Worm (Caenorhabditis elegans) whole organism, L4 larva: ENCODE data around the gene T01C8.2.

Source experiments
- F10B5.3 ChIP-seq: sonication (generic microtip); optimal IDR thresholded peaks from 2 replicates; lab custom pipeline; 2016; ENCODE audit warnings: mild to moderate bottlenecking, missing genetic modification characterization, missing compliant biosample characterization
- F44E2.7 ChIP-seq: fragments of 200-800 bp; sonication (Bioruptor generic); IDR thresholded peaks from 2 replicates; pipeline ENCODE4 v2.1.2; 2022; ENCODE audit warnings: missing genetic modification characterization, missing compliant biosample characterization
- T20F7.1 ChIP-seq: fragments of 200-800 bp; sonication (Bioruptor generic); optimal IDR thresholded peaks from 2 replicates; lab custom pipeline; 2018; ENCODE audit warnings: mild to moderate bottlenecking, missing genetic modification characterization, missing compliant biosample characterization
- Y48G9A.11 ChIP-seq: fragments of 200-800 bp; sonication (Bioruptor generic); IDR thresholded peaks from 2 replicates; pipeline ENCODE4 v1.3.6; 2022; ENCODE audit warnings: missing genetic modification reagents, missing genetic modification characterization, missing compliant biosample characterization
- aha-1 ChIP-seq: fragments of 150-350 bp; peaks from one replicate; lab custom pipeline; 2014; ENCODE audit warnings: missing biosample characterization, missing genetic modification characterization
- ama-1 ChIP-seq: fragments of 150-350 bp; optimal IDR thresholded peaks from 2 replicates; lab custom pipeline; 2014; ENCODE audit warnings: inconsistent platforms, mixed read lengths
- ceh-82 ChIP-seq: sonication (generic microtip); optimal IDR thresholded peaks from 2 replicates; lab custom pipeline; 2017; ENCODE audit warnings: missing biosample characterization, missing genetic modification characterization
- daf-16 ChIP-seq, 3 experiments: sonication (generic microtip); optimal IDR thresholded peaks; 2 replicates each; lab custom pipeline; 2016 to 2017; ENCODE audit warnings: missing genetic modification characterization in 3 of 3, missing genetic modification reagents in 3 of 3, mild to moderate bottlenecking in 2 of 3, missing compliant biosample characterization in 2 of 3, missing biosample characterization in 1 of 3, moderate library complexity in 1 of 3
- dmd-6 ChIP-seq: fragments of 200-800 bp; sonication (Bioruptor generic); IDR thresholded peaks from 2 replicates; pipeline ENCODE4 v1.3.6; 2022; ENCODE audit warnings: missing genetic modification reagents, missing genetic modification characterization, missing compliant biosample characterization
- dpl-1 ChIP-seq: fragments of 150-350 bp; optimal IDR thresholded peaks from 2 replicates; lab custom pipeline; 2014; ENCODE audit warnings: missing biosample characterization, missing genetic modification reagents, missing genetic modification characterization
- dve-1 ChIP-seq: sonication (generic microtip); optimal IDR thresholded peaks from 2 replicates; lab custom pipeline; 2017; ENCODE audit warnings: antibody characterized with exemption, mild to moderate bottlenecking, missing genetic modification characterization, missing compliant biosample characterization; ENCODE audit not compliant: insufficient read depth
- hlh-11 ChIP-seq: fragments of 200-800 bp; sonication (Bioruptor generic); optimal IDR thresholded peaks from 2 replicates; lab custom pipeline; 2018; ENCODE audit warnings: mild to moderate bottlenecking, missing genetic modification characterization, missing compliant biosample characterization
- hlh-30 ChIP-seq: sonication (generic microtip); optimal IDR thresholded peaks from 2 replicates; lab custom pipeline; 2017; ENCODE audit warnings: antibody characterized with exemption, mild to moderate bottlenecking, missing genetic modification characterization, missing compliant biosample characterization; ENCODE audit not compliant: insufficient read depth
- hmg-1.1 ChIP-seq: fragments of 200-800 bp; sonication (Bioruptor generic); IDR thresholded peaks from 2 replicates; pipeline ENCODE4 v1.3.6; 2022; ENCODE audit warnings: missing genetic modification reagents, missing genetic modification characterization, missing compliant biosample characterization
- lin-15B ChIP-seq: fragments of 150-350 bp; sonication (generic microtip); optimal IDR thresholded peaks from 3 replicates; lab custom pipeline; 2014; ENCODE audit warnings: missing biosample characterization, missing genetic modification characterization
- lin-38 ChIP-seq: fragments of 200-800 bp; sonication (Bioruptor generic); IDR thresholded peaks from 2 replicates; pipeline ENCODE4 v1.3.6; 2022; ENCODE audit warnings: missing genetic modification reagents, missing genetic modification characterization, missing compliant biosample characterization
- lsy-2 ChIP-seq, 2 experiments: fragments of 150-350 bp in 1 of 2; sonication (generic microtip) in 1 of 2; optimal IDR thresholded peaks; 2 replicates each; lab custom pipeline; 2014 to 2017; ENCODE audit warnings: missing biosample characterization in 2 of 2, missing genetic modification characterization in 2 of 2
- mdl-1 ChIP-seq, 2 experiments: fragments of 150-350 bp in 1 of 2; sonication (generic microtip) in 1 of 2; optimal IDR thresholded peaks; 2 replicates each; lab custom pipeline; 2014 to 2017; ENCODE audit warnings: missing biosample characterization in 2 of 2, missing genetic modification characterization in 2 of 2
- mep-1 ChIP-seq: fragments of 150-350 bp; sonication (generic microtip); optimal IDR thresholded peaks from 3 replicates; lab custom pipeline; 2014; ENCODE audit warnings: missing biosample characterization, missing genetic modification characterization
- mes-2 ChIP-seq: sonication (generic microtip); optimal IDR thresholded peaks from 2 replicates; lab custom pipeline; 2016; ENCODE audit warnings: missing genotype, mild to moderate bottlenecking, missing genetic modification characterization, missing compliant biosample characterization; ENCODE audit not compliant: poor library complexity, severe bottlenecking
- mxl-2 ChIP-seq: fragments of 200-800 bp; sonication (Bioruptor generic); conservative IDR thresholded peaks from 2 replicates; pipeline ENCODE4 v1.3.6; 2022; ENCODE audit warnings: missing genetic modification reagents, missing genetic modification characterization, missing compliant biosample characterization
- nhr-102 ChIP-seq: sonication (generic microtip); optimal IDR thresholded peaks from 2 replicates; lab custom pipeline; 2016; ENCODE audit warnings: mild to moderate bottlenecking, missing genetic modification characterization, moderate library complexity, missing compliant biosample characterization
- nhr-6 ChIP-seq: fragments of 150-350 bp; optimal IDR thresholded peaks from 2 replicates; lab custom pipeline; 2014; ENCODE audit warnings: missing biosample characterization, missing genetic modification characterization
- nhr-76 ChIP-seq: fragments of 150-350 bp; optimal IDR thresholded peaks from 2 replicates; lab custom pipeline; 2014; ENCODE audit warnings: missing biosample characterization, missing genetic modification characterization
- pha-4 ChIP-seq, 2 experiments: fragments of 150-350 bp in 1 of 2; fragments of 200-800 bp in 1 of 2; sonication (Bioruptor generic) in 1 of 2; IDR thresholded peaks in 1 of 2; optimal IDR thresholded peaks in 1 of 2; 2 replicates each; pipeline versions ENCODE4 v1.3.6 to Lab custom; 2014 to 2022; ENCODE audit warnings: missing genetic modification characterization in 2 of 2, missing genetic modification reagents in 2 of 2, missing biosample characterization in 1 of 2, missing compliant biosample characterization in 1 of 2
- php-3 ChIP-seq: fragments of 200-800 bp; sonication (Bioruptor generic); IDR thresholded peaks from 2 replicates; pipeline ENCODE4 v1.3.6; 2022; ENCODE audit warnings: missing genetic modification reagents, missing genetic modification characterization, missing compliant biosample characterization
- rbr-2 ChIP-seq: sonication (generic microtip); optimal IDR thresholded peaks from 2 replicates; lab custom pipeline; 2016; ENCODE audit warnings: missing genotype, missing genetic modification characterization, missing compliant biosample characterization
- saeg-2 ChIP-seq: fragments of 200-800 bp; sonication (Bioruptor generic); IDR thresholded peaks from 2 replicates; pipeline ENCODE4 v1.3.6; 2022; ENCODE audit warnings: missing genetic modification reagents, missing genetic modification characterization, missing compliant biosample characterization
- snpc-1.2 ChIP-seq: fragments of 200-800 bp; sonication (Bioruptor generic); IDR thresholded peaks from 2 replicates; pipeline ENCODE4 v1.3.6; 2022; ENCODE audit warnings: missing genetic modification reagents, missing genetic modification characterization, missing compliant biosample characterization
- snpc-4 ChIP-seq: fragments of 150-350 bp; optimal IDR thresholded peaks from 2 replicates; lab custom pipeline; 2014; ENCODE audit warnings: missing biosample characterization, missing genetic modification characterization
- tag-97 ChIP-seq: fragments of 200-800 bp; sonication (Bioruptor generic); IDR thresholded peaks from 2 replicates; pipeline ENCODE4 v1.3.6; 2022; ENCODE audit warnings: missing genetic modification characterization, missing compliant biosample characterization
- tra-1 ChIP-seq: fragments of 200-800 bp; sonication (Bioruptor generic); IDR thresholded peaks from 2 replicates; pipeline ENCODE4 v1.3.6; 2022; ENCODE audit warnings: missing genetic modification reagents, missing genetic modification characterization, missing compliant biosample characterization
- unc-39 ChIP-seq: sonication (generic microtip); optimal IDR thresholded peaks from 2 replicates; lab custom pipeline; 2017; ENCODE audit warnings: missing biosample characterization, missing genetic modification characterization
- zip-2 ChIP-seq: fragments of 150-350 bp; optimal IDR thresholded peaks from 2 replicates; lab custom pipeline; 2014; ENCODE audit warnings: missing biosample characterization, missing genetic modification characterization
- ztf-7 ChIP-seq: fragments of 150-350 bp; optimal IDR thresholded peaks from 2 replicates; lab custom pipeline; 2014; ENCODE audit warnings: missing biosample characterization, missing genetic modification characterization

Gene T01C8.2

DNA sequence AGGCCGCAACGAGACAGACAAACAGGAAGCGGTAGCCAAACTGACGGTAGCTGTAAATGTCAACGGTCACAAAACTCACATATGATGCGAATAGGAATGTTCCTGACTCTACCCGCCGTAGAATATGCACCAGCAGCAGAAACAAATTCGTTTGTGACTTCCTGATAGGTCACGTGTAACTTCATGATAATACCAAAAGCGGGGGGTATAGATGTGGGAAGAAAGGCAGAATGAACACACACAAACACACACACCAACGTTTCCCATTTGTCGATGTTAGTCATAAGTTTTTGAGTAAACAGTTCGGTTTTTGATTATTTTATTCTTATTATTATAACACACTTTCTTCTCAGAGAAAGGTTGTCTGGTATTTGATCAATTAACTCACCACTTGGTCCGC is 26.9 kb downstream of the T01C8.2 start (continued):
- TF ChIP-seq F10B5.3 (no peak), saeg-2 (GFP tag; lab: Robert Waterston, UW) (no peak), snpc-1.2 (GFP tag; lab: Robert Waterston, UW) (no peak), ceh-82 (tag; lab: Kevin White, UChicago) (no peak), unc-39 (no peak), nhr-76 (tag; lab: Kevin White, UChicago) (no peak), Y48G9A.11 (GFP tag; lab: Robert Waterston, UW) (no peak), mdl-1 (tag; optimal IDR thresholded peaks at IDR 0.05; lab: Kevin White, UChicago) (peak in 1 of 2 experiments; percentile 40), T20F7.1 (GFP tag; lab: Kevin White, UChicago) (no peak), nhr-6 (peak; percentile 3), snpc-4 (tag; lab: Kevin White, UChicago) (no peak), F44E2.7 (GFP tag; lab: Robert Waterston, UW) (no peak), mxl-2 (GFP tag; lab: Robert Waterston, UW) (no peak)

- TF ChIP-seq ztf-7 (no peak), nhr-6 (peak; percentile 30), mes-2 (peak; percentile 74), pha-4 (GFP tag; IDR thresholded peaks at IDR 0.05; lab: Robert Waterston, UW) (no peak), pha-4 (tag; optimal IDR thresholded peaks at IDR 0.05; lab: Kevin White, UChicago) (peak; percentile 13), nhr-102 (tag; lab: Kevin White, UChicago) (no peak), lin-38 (peak; percentile 83), hmg-1.1 (peak; percentile 34; the same call in 1 of the 2 replicates), hlh-11 (tag; lab: Kevin White, UChicago) (peak; percentile 35), zip-2 (tag; lab: Kevin White, UChicago) (no peak), lin-15B (tag; lab: Kevin White, UChicago) (no peak), lsy-2 (tag; optimal IDR thresholded peaks at IDR 0.05; lab: Kevin White, UChicago) (peak in 1 of 2 experiments; percentile 41), dmd-6 (GFP tag; lab: Robert Waterston, UW) (0 out of 2 replicates have a peak, but pooled peaks have one; percentile 11), mdl-1 (tag; optimal IDR thresholded peaks at IDR 0.05; lab: Kevin White, UChicago) (peak in 1 of 2 experiments; percentile 57), hlh-30 (tag; lab: Kevin White, UChicago) (peak; percentile 56), dpl-1 (GFP tag; lab: Kevin White, UChicago) (peak; percentile 45), rbr-2 (tag; lab: Kevin White, UChicago) (peak; percentile 44), mep-1 (tag; lab: Kevin White, UChicago) (peak; percentile 50), aha-1 (tag; lab: Kevin White, UChicago) (peak; percentile 73), tra-1 (GFP tag; lab: Robert Waterston, UW) (no peak), tag-97 (GFP tag; lab: Robert Waterston, UW) (no peak)
Measured at ce11 chrX:16813606-16814330, 27.5 kb downstream of the T01C8.2 start, which contains the start of gene cas-1. Gene cas-1, minus strand, starts transcription at chrX:16813656.

DNA sequence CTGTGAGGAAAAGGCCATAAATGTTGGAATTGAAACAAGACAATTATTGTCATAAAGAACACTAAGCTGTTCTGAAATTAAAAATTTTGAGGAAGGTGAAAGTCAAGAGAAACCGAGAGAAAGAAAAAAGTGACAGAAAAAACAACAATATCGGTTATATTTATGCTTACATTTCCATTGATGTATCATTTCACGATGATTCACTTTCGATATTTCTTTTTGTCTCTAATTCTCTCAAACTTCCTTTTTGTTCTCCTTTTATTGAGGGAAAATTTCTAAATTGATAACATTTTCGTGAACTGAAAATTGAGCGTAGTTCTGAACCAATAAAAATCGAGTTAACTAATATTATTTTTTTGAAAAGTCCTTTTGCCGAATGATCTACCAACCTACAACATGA is 28.7 kb downstream of the T01C8.2 start:
- no peak for TF ChIP-seq php-3 (GFP tag; lab: Robert Waterston, UW)
- TF ChIP-seq daf-16 (GFP tag; optimal IDR thresholded peaks at IDR 0.05; lab: Kevin White, UChicago), result no peak
- TF ChIP-seq daf-16 (tag; optimal IDR thresholded peaks at IDR 0.05; lab: Kevin White, UChicago), result peak; percentile 24
- TF ChIP-seq pha-4 (GFP tag; IDR thresholded peaks at IDR 0.05; lab: Robert Waterston, UW), result no peak
- peak; percentile 35 for TF ChIP-seq pha-4 (tag; optimal IDR thresholded peaks at IDR 0.05; lab: Kevin White, UChicago)
- peak; percentile 46 for TF ChIP-seq dve-1 (tag; lab: Kevin White, UChicago)
- TF ChIP-seq ama-1 (lab: Kevin White, UChicago), result no peak
